Worm (Caenorhabditis elegans) whole organism, mixed stage, embryonic: ENCODE measurements around the gene mltn-13.

Source experiments
- M03D4.4 ChIP-seq: sonication (generic microtip); optimal IDR thresholded peaks from 2 replicates; lab custom pipeline; 2017; ENCODE audit warnings: mild to moderate bottlenecking, missing genetic modification characterization, missing compliant biosample characterization
- bed-3 ChIP-seq: fragments of 200-800 bp; sonication (Bioruptor generic); optimal IDR thresholded peaks from 3 replicates; lab custom pipeline; 2018; ENCODE audit warnings: mild to moderate bottlenecking, missing genetic modification characterization, moderate library complexity, missing compliant biosample characterization
- ceh-43 ChIP-seq: fragments of 200-800 bp; sonication (Bioruptor generic); optimal IDR thresholded peaks from 2 replicates; lab custom pipeline; 2018; ENCODE audit warnings: mild to moderate bottlenecking, missing genetic modification characterization, moderate library complexity, missing compliant biosample characterization
- ceh-83 ChIP-seq: fragments of 200-800 bp; sonication (Bioruptor generic); optimal IDR thresholded peaks from 2 replicates; lab custom pipeline; 2018; ENCODE audit warnings: mild to moderate bottlenecking, missing genetic modification characterization, missing compliant biosample characterization
- ces-1 ChIP-seq: fragments of 150-350 bp; optimal IDR thresholded peaks from 2 replicates; lab custom pipeline; 2014; ENCODE audit warnings: missing biosample characterization, missing genetic modification reagents, missing genetic modification characterization
- drap-1 ChIP-seq: fragments of 200-800 bp; sonication (Bioruptor generic); optimal IDR thresholded peaks from 3 replicates; lab custom pipeline; 2018; ENCODE audit warnings: mild to moderate bottlenecking, missing genetic modification characterization, missing compliant biosample characterization
- elt-1 ChIP-seq: sonication (generic microtip); optimal IDR thresholded peaks from 2 replicates; lab custom pipeline; 2017; ENCODE audit warnings: missing genetic modification characterization, mild to moderate bottlenecking, missing compliant biosample characterization, antibody characterized with exemption, moderate library complexity, borderline replicate concordance; ENCODE audit not compliant: insufficient read depth
- flh-1 ChIP-seq: fragments of 200-800 bp; sonication (Bioruptor generic); optimal IDR thresholded peaks from 2 replicates; lab custom pipeline; 2018; ENCODE audit warnings: mild to moderate bottlenecking, missing genetic modification characterization, moderate library complexity, missing compliant biosample characterization
- ham-2 ChIP-seq: fragments of 200-800 bp; sonication (Bioruptor generic); optimal IDR thresholded peaks from 2 replicates; lab custom pipeline; 2018; ENCODE audit warnings: mild to moderate bottlenecking, missing genetic modification characterization, missing compliant biosample characterization
- hlh-1 ChIP-seq: fragments of 150-350 bp; optimal IDR thresholded peaks from 2 replicates; lab custom pipeline; 2014; ENCODE audit warnings: missing biosample characterization, missing genetic modification reagents, missing genetic modification characterization
- lin-13 ChIP-seq: fragments of 150-350 bp; optimal IDR thresholded peaks from 2 replicates; lab custom pipeline; 2014; ENCODE audit warnings: missing biosample characterization, missing genetic modification characterization
- lsy-2 ChIP-seq: fragments of 150-350 bp; optimal IDR thresholded peaks from 2 replicates; lab custom pipeline; 2014; ENCODE audit warnings: missing biosample characterization, missing genetic modification characterization
- mab-5 ChIP-seq: fragments of 150-350 bp; optimal IDR thresholded peaks from 2 replicates; lab custom pipeline; 2014; ENCODE audit warnings: missing biosample characterization, missing genetic modification characterization
- mls-2 ChIP-seq: sonication (generic microtip); optimal IDR thresholded peaks from 2 replicates; lab custom pipeline; 2016; ENCODE audit warnings: mild to moderate bottlenecking, missing genetic modification characterization, moderate library complexity, missing compliant biosample characterization
- nhr-2 ChIP-seq: fragments of 150-350 bp; optimal IDR thresholded peaks from 2 replicates; lab custom pipeline; 2014; ENCODE audit warnings: missing biosample characterization, missing genetic modification characterization
- nhr-237 ChIP-seq: fragments of 150-350 bp; optimal IDR thresholded peaks from 2 replicates; lab custom pipeline; 2014; ENCODE audit warnings: missing biosample characterization, missing genetic modification characterization
- nhr-28 ChIP-seq: fragments of 150-350 bp; optimal IDR thresholded peaks from 2 replicates; lab custom pipeline; 2014; ENCODE audit warnings: missing biosample characterization, missing genetic modification characterization
- nhr-76 ChIP-seq: sonication (generic microtip); optimal IDR thresholded peaks from 2 replicates; lab custom pipeline; 2017; ENCODE audit warnings: missing biosample characterization, missing genetic modification characterization
- pha-4 ChIP-seq: fragments of 150-350 bp; optimal IDR thresholded peaks from 2 replicates; lab custom pipeline; 2018; ENCODE audit warnings: missing biosample characterization, missing genetic modification reagents, missing genetic modification characterization
- sem-2 ChIP-seq: fragments of 200-800 bp; sonication (Bioruptor generic); optimal IDR thresholded peaks from 2 replicates; lab custom pipeline; 2018; ENCODE audit warnings: mild to moderate bottlenecking, missing genetic modification characterization, missing compliant biosample characterization
- snpc-4 ChIP-seq: fragments of 150-350 bp; optimal IDR thresholded peaks from 2 replicates; lab custom pipeline; 2014; ENCODE audit warnings: missing biosample characterization, missing genetic modification characterization
- tbx-8 ChIP-seq: fragments of 200-800 bp; sonication (Bioruptor generic); optimal IDR thresholded peaks from 2 replicates; lab custom pipeline; 2018; ENCODE audit warnings: mild to moderate bottlenecking, missing genetic modification characterization, moderate library complexity, missing compliant biosample characterization
- unc-62 ChIP-seq: fragments of 150-350 bp; optimal IDR thresholded peaks from 2 replicates; lab custom pipeline; 2014; ENCODE audit warnings: missing biosample characterization, missing genetic modification reagents, missing genetic modification characterization
- zip-8 ChIP-seq: fragments of 150-350 bp; optimal IDR thresholded peaks from 2 replicates; lab custom pipeline; 2014; ENCODE audit warnings: missing biosample characterization, missing genetic modification characterization
- ztf-11 ChIP-seq: fragments of 150-350 bp; optimal IDR thresholded peaks from 2 replicates; lab custom pipeline; 2014; ENCODE audit warnings: missing biosample characterization, missing genetic modification characterization

Gene mltn-13

ce11 chrX:4434577-4434976, 13.6 kb downstream of the mltn-13 start:
- TF ChIP-seq ces-1 (GFP tag; lab: Kevin White, UChicago): peak; percentile 81
- no peak for TF ChIP-seq bed-3

- TF ChIP-seq hlh-1 (tag; lab: Kevin White, UChicago) (peak; percentile 62), zip-8 (no peak)
Measured at ce11 chrX:4429364-4429763, 18.8 kb downstream of the mltn-13 start.

- no peak for TF ChIP-seq nhr-237 (tag; lab: Kevin White, UChicago)
- no peak for TF ChIP-seq mls-2 (tag; lab: Kevin White, UChicago)
- no peak for TF ChIP-seq tbx-8 (GFP tag; lab: Kevin White, UChicago)
- TF ChIP-seq elt-1 (tag; lab: Kevin White, UChicago): no peak
- no peak for TF ChIP-seq ceh-43 (GFP tag; lab: Kevin White, UChicago)
Measured at ce11 chrX:4427387-4427786, 20.8 kb downstream of the mltn-13 start.

DNA sequence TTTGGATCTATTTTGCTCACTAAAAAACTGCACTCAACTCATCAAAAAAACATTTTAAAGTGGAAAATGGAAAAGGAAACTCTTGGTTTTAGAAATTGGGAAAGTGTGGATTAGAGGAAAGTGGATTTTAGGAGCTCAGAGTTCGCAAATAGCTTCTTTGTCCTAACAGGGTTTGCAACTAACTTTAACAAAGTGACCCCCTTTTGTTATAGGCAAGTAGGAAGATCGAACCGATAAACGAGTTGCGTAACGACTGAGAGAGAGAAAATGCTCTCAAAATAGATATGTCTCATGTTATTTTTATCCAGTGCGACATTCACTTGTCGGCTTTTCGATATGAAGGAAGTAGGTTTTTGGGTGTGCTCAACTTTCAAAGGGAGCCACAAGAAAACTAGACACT, 21.7 kb downstream of the mltn-13 start:
- peak; percentile 87 for TF ChIP-seq ces-1 (GFP tag; lab: Kevin White, UChicago)
- TF ChIP-seq lsy-2 (tag; lab: Kevin White, UChicago): no peak
- TF ChIP-seq, all 35 proteins: peak for 1

DNA sequence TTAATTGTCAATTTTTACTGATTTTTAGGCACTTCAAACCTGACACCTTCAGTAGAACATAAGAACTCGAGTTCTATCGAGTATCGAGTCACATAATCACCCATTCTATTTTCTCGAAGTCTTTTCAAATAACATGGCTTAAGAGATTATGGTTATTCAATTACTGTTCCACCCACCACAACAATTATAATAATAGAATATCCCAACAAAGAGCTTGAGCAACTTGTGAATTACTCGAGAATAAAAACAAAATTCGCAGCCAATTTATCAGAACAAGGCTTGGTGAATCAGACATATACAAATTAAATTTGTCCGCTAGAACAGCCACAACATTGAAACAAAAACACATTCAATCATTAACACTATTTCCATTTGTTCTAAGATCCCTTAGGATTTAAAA, 23.9 kb downstream of the mltn-13 start:
- no peak for TF ChIP-seq ham-2
- TF ChIP-seq ces-1 (GFP tag; lab: Kevin White, UChicago): peak; percentile 96

- TF ChIP-seq ztf-11 (tag; lab: Kevin White, UChicago) (no peak), nhr-76 (no peak), snpc-4 (tag; lab: Kevin White, UChicago) (no peak), nhr-28 (no peak), mab-5 (no peak), zip-8 (no peak)
Measured at ce11 chrX:4418751-4419150, 29.4 kb downstream of the mltn-13 start, which contains the start of gene dop-1. Gene dop-1 (minus strand): TSS chrX:4418851.

DNA sequence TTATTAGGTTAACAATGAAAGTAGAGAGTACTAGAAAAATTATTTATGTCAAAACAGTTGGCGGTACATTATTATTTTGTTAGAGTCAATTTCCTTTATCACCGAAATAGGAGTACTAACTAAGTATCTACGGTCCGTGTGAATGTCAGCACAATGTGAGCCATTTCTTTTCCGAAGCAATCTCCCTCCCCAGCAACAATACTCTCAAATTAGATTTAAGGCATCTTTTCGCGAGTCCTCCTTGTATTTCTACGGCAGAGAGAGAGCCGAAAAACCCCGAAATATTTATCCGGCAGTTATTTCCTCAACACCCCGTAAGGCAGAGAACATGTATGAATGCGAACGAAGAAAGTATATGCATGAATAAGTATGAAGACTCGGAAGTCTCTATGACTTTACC, 32.9 kb downstream of the mltn-13 start:
- TF ChIP-seq nhr-2 (tag; lab: Kevin White, UChicago) (no peak), unc-62 (no peak), ces-1 (GFP tag; lab: Kevin White, UChicago) (peak; percentile 76), nhr-237 (tag; lab: Kevin White, UChicago) (no peak)

DNA sequence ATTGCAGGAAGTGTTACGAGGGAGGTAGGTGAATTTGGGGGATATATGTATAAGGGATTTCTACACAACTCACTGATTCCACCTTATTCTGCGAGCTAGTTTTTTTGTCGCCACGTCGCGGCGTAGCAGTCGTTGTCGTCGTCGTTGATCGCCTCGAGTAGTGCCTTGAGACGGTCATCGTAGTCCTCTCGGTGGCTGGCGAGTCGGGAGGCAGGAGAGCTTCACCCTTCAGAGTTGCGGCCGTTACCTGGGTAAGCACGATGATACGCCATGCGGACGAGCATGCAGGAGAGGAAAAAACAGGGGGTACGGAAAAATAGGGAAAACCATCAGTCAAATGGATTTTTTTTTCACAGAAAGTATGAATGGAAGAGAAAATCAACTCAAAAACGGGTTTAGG, 35.0 kb downstream of the mltn-13 start:
- TF ChIP-seq elt-1 (tag; lab: Kevin White, UChicago) (no peak), tbx-8 (GFP tag; lab: Kevin White, UChicago) (no peak), zip-8 (no peak), ces-1 (GFP tag; lab: Kevin White, UChicago) (no peak), M03D4.4 (tag; lab: Kevin White, UChicago) (no peak), ham-2 (no peak), ceh-83 (GFP tag; lab: Kevin White, UChicago) (no peak), pha-4 (no peak), ztf-11 (tag; lab: Kevin White, UChicago) (no peak), lin-13 (tag; lab: Kevin White, UChicago) (no peak), sem-2 (GFP tag; lab: Kevin White, UChicago) (no peak), flh-1 (GFP tag; lab: Kevin White, UChicago) (no peak), mab-5 (no peak), nhr-237 (tag; lab: Kevin White, UChicago) (no peak), lsy-2 (tag; lab: Kevin White, UChicago) (no peak), drap-1 (GFP tag; lab: Kevin White, UChicago) (no peak), nhr-76 (no peak), snpc-4 (tag; lab: Kevin White, UChicago) (no peak), nhr-28 (no peak)
